Fruit fly (Drosophila melanogaster) Kc167 (cell line): ENCODE data around the gene CG4230.

ENCODE experiments used
- Myc ChIP-seq: fragments of >200 bp; optimal IDR thresholded peaks from 2 replicates; lab custom pipeline; 2017; ENCODE audit warnings: missing external identifiers
- Sin3A ChIP-seq: fragments of >200 bp; optimal IDR thresholded peaks from 2 replicates; lab custom pipeline; 2018; ENCODE audit warnings: missing external identifiers
- h ChIP-seq: fragments of >200 bp; optimal IDR thresholded peaks from 3 replicates; lab custom pipeline; 2018; ENCODE audit warnings: missing external identifiers
- insv ChIP-seq: fragments of >200 bp; optimal IDR thresholded peaks from 3 replicates; lab custom pipeline; 2018; ENCODE audit warnings: missing external identifiers
- psq ChIP-seq: fragments of >200 bp; optimal IDR thresholded peaks from 2 replicates; lab custom pipeline; 2017; ENCODE audit warnings: missing external identifiers
- ttk ChIP-seq: sonication (Bioruptor generic); optimal IDR thresholded peaks from 2 replicates; lab custom pipeline; 2017; ENCODE audit warnings: missing external identifiers

CG4230 gene

DNA sequence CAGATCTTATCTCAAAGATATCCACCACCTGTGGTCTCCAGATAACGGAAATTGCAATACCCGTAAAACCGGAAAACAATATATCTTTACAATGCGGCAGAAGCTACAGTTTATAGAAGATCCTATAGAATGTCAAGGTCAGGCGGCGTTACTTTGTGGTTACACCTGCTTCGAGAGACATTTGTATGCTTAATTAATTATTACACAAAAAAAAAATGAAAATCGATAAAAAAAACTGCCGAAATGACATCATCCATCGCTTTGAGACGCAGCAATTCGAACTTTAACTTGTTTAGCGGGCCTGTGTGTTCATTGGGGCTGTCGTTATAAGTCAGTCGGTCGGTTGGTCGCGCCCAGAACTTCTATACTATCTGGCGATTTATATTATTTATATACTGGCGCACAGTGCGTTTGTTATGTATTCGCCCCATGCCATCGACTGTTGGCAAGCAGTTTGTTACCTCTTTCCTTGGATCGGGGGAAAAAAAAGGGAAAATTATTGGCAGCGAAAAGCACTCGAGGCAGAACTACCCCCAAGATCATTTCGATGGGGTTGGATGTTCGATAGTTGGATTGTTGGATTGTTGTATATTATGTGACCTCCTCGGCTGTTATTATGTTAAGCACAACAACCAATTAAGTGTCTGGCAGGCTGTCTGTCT, 15.4 kb downstream of the CG4230 start:
- TF ChIP-seq Sin3A (lab: Kevin White, UChicago) (no peak), psq (lab: Kevin White, UChicago) (no peak), h (lab: Kevin White, UChicago) (no peak)

DNA sequence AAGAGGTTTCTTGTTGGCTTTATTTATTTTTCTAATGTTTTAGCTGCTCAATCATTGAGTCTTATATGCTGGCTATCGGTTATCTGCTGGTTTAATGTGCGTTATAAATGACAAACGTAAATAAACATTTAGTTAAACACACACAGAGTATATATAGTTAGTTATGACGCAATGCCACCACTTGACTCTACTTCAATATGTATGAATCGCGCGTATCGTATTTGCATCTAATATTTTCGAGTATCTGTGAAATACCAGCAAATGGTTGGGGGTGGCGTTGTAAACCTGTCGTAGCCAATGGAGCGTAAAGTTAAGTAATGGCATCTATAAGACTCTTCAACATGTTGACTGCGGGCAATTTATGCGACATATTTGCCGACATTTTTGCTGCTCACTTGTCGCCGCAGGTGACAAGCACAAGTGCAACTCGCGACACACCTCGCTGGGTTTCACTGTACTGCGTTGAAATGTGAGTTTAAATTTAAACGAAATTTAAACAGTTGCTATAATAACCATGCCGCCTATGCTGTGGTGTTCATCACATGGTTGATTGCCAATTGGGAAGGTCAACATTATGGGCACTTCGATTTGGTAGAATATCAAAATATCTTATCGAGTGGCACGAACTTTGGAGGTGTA, 17.6 kb downstream of the CG4230 start:
- no peak for TF ChIP-seq psq (lab: Kevin White, UChicago)
- no peak for TF ChIP-seq insv (lab: Kevin White, UChicago)
- no peak for TF ChIP-seq ttk (lab: Kevin White, UChicago)
- TF ChIP-seq Myc (lab: Kevin White, UChicago): no peak
- no peak for TF ChIP-seq h (lab: Kevin White, UChicago)
- TF ChIP-seq Sin3A (lab: Kevin White, UChicago): no peak

DNA sequence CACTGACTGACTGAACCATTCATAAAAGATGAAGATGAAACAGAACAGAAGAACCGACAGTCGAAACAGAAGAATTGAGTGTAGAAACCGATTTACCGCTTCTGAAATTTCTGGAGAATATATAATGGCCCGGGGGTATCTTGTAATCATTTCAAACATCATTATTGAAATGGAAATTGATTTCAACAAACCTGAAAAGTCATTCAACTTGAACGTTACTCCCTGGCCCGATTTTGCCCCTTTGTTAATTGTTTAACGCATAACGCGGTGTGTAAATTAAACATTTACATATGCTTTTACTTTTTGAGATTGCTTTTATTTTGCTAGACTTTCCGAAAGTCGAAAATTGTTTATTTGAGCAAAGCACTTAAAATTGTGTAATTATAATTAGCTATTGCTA, 18.9 kb downstream of the CG4230 start:
- TF ChIP-seq ttk (lab: Kevin White, UChicago) (no peak), h (lab: Kevin White, UChicago) (no peak), Sin3A (lab: Kevin White, UChicago) (no peak), insv (lab: Kevin White, UChicago) (no peak)

DNA sequence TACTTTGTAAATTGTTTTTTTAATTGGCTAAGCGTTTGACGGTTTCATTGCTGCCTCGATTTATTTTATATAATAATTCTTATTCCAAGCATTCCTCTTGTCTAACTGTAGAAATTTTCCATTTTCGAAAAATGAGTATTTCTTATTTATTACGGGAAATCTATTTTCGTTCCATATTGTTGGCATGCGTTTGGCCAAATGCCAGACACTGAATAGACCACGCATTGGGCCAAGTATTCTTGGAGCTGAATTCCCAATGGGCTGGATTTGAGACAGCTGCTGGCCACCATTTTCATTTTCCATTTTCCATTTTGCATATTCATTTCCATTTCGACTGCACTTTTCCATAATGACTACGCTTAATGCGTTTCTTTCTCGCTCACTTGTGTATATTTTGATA, 20.5 kb downstream of the CG4230 start:
- no peak for TF ChIP-seq psq (lab: Kevin White, UChicago)
- TF ChIP-seq Sin3A (lab: Kevin White, UChicago): no peak
- no peak for TF ChIP-seq ttk (lab: Kevin White, UChicago)
- no peak for TF ChIP-seq insv (lab: Kevin White, UChicago)
- no peak for TF ChIP-seq h (lab: Kevin White, UChicago)
- TF ChIP-seq Myc (lab: Kevin White, UChicago): no peak

DNA sequence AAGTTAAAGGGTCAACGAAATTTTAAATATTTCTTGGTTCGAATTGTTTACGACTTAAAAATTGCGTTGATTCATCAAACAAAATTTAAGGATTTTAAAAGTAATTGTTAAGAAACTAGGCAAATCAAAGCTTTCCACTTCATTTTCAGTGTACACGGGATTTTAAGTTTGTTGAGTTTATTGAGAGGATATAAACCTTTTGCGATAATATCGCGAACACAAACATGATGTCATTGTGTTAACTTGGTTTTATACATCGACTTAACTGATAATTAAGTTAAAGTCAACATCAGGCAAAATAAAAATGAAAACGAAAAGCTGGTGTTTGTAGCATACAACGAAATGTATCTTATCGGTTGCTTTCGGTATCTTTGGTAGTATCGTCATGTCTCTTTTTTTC, 21.0 kb downstream of the CG4230 start:
- TF ChIP-seq Myc (lab: Kevin White, UChicago) (no peak), Sin3A (lab: Kevin White, UChicago) (no peak), insv (lab: Kevin White, UChicago) (no peak), h (lab: Kevin White, UChicago) (no peak), psq (lab: Kevin White, UChicago) (no peak)

DNA sequence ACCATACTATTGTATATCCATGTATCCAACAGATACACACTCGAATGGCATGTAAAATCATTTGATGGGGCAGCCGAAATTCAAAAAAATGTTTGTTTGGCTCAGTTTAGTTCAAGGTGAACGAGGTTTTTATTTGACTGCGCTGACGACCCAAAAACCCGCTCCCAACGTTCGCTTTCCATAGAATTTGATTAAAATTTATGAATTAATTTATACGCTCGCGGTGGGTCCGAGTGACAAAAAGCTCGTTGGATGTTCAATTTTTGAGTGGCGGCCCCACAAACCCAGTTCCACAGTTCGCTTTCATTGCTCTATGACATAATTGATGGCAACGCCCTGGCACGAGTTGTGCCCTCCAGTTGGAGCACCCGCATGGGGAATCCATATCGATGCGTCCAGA, 23.6 kb downstream of the CG4230 start:
- TF ChIP-seq ttk (lab: Kevin White, UChicago) (no peak), insv (lab: Kevin White, UChicago) (no peak), psq (lab: Kevin White, UChicago) (no peak), h (lab: Kevin White, UChicago) (no peak), Myc (lab: Kevin White, UChicago) (no peak), Sin3A (lab: Kevin White, UChicago) (no peak)

DNA sequence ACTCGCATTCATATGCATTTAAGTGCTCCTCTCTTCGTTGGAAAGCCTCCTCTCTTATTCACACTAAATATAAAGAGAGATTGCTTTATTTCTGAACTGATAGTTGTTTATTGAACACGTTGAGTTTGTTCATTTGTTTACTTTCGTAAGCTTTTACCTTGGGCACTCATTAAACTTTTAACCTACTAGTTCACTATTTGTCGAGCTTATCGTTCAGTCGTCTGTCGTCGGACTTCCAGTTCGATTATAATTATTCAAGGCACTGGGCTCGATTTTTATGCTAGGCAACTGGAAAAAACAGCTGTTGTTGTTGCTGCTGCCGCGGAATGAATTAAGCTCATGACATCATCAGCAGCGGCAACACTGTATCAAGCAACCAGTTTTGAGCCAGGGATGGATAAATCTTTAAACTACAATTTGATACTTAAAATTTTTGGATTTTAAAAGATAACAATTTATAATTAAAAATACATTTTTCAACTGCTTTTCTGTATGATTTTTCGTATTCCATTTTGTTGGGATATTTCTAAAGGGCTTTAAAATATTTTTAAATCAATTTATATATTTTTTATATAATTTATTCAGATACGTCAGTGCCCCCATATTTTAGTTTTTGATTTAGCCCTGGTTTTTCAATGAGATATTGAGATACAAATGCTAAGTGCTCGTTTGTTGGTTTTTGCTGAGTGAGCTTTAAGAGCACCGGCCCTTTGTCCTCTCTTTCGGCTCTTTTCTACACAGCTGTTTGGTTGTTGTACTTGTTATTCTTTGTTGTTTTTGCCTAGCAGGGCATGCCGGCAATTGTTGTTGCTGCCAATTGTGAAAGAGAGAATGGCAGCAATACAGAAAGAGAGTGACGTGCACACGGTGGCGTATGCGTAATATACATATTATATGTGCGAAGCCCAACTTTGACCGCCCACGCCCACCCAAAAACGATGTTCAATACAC, 49.5 kb downstream of the CG4230 start:
- no peak for TF ChIP-seq Myc (lab: Kevin White, UChicago)
- no peak for TF ChIP-seq insv (lab: Kevin White, UChicago)
- no peak for TF ChIP-seq h (lab: Kevin White, UChicago)
- no peak for TF ChIP-seq Sin3A (lab: Kevin White, UChicago)

DNA sequence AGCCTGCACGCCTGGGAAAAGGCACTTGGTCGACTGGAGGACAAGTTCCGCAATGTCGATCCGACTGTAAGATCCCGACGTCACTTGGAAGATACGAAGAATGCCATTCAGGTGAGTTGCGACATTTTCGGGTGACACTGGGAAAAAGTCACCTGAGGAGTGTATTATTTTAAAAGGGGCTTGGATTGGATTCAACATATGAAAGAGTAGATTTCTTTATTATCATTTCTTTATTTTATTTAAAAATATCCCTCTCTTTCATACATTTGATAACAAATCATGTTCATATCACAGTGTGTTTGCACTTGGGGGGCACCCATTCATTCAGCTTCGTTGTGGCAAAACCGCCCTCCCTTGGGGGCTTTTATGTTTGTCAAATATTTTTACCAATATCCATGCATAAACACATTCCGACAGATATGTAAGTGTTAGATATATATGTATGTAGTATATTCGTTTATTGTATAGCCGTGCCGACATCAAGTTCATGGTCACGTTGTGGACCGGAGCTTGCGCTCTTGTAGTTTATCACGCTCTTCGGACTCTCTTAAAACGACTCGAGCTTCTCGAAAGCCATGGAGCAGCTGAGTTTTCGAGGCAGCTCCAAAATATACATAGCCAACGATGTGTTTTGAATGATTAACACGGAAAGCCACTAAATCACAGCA, 51.3 kb downstream of the CG4230 start:
- TF ChIP-seq insv (lab: Kevin White, UChicago) (no peak), Myc (lab: Kevin White, UChicago) (no peak), psq (lab: Kevin White, UChicago) (no peak), h (lab: Kevin White, UChicago) (no peak), Sin3A (lab: Kevin White, UChicago) (no peak), ttk (lab: Kevin White, UChicago) (no peak)

DNA sequence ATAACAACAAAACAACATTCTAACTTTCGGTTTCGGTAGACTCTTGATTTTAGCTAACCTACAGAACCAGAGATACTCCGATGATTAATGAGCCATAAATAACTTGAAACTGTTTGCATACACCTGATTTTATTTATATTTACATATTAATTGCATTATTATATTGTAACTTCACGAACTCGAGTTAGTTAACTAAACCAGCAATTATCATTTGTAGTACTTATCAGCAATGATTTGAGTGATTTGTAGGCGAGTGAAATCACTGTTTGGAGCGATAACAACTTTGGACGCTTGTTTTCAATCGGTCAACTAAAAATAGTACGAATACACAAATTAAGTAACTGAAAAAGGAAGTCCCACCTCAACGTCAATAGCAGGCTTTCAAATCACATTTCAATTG, 51.8 kb downstream of the CG4230 start:
- TF ChIP-seq ttk (lab: Kevin White, UChicago) (no peak), insv (lab: Kevin White, UChicago) (no peak), psq (lab: Kevin White, UChicago) (no peak), h (lab: Kevin White, UChicago) (no peak), Myc (lab: Kevin White, UChicago) (no peak), Sin3A (lab: Kevin White, UChicago) (no peak)
